Fruit fly (Drosophila melanogaster) whole organism, embryonic: ENCODE data around the gene CG18302.
A peak's percentile ranks its signal among the peaks of the same experiment; 100 is the strongest.

Experiments used
- Awh ChIP-seq: fragments of 200-800 bp; sonication (Bioruptor generic); IDR thresholded peaks from 2 replicates; pipeline ENCODE4, ENCODE4 v1.3.6; 2022; ENCODE audit warnings: missing biosample characterization, missing genetic modification characterization
- BEAF-32 ChIP-seq: fragments of 200-800 bp; sonication (Bioruptor generic); optimal IDR thresholded peaks from 3 replicates; lab custom pipeline; 2017; ENCODE audit warnings: missing biosample characterization, missing genetic modification characterization, mild to moderate bottlenecking, moderate library complexity, missing genetic modification reagents
- C15 ChIP-seq: fragments of 200-800 bp; sonication (Bioruptor generic); IDR thresholded peaks from 3 replicates; pipeline ENCODE4 v1.3.6; 2022; ENCODE audit warnings: missing biosample characterization, missing genetic modification characterization
- CG10462 ChIP-seq: fragments of 200-800 bp; sonication (Bioruptor generic); optimal IDR thresholded peaks from 2 replicates; lab custom pipeline; 2016; ENCODE audit warnings: missing biosample characterization, missing genetic modification characterization
- CG11085 ChIP-seq: fragments of 200-800 bp; sonication (Bioruptor generic); IDR thresholded peaks from 2 replicates; pipeline ENCODE4 v1.3.6; 2022; ENCODE audit warnings: missing biosample characterization, missing genetic modification characterization
- CG11456 ChIP-seq: fragments of 200-800 bp; sonication (Bioruptor generic); IDR thresholded peaks from 3 replicates; pipeline ENCODE4 v1.3.6; 2022; ENCODE audit warnings: missing biosample characterization, missing genetic modification characterization
- CG12104 ChIP-seq: fragments of 200-800 bp; sonication (Bioruptor generic); optimal IDR thresholded peaks from 3 replicates; lab custom pipeline; 2016; ENCODE audit warnings: missing biosample characterization, missing genetic modification characterization
- CG12744 ChIP-seq: fragments of 200-800 bp; sonication (Bioruptor generic); optimal IDR thresholded peaks from 2 replicates; lab custom pipeline; 2016; ENCODE audit warnings: missing biosample characterization, missing genetic modification characterization
- CG12942 ChIP-seq: fragments of 200-800 bp; sonication (Bioruptor generic); optimal IDR thresholded peaks from 3 replicates; lab custom pipeline; 2016; ENCODE audit warnings: missing biosample characterization, missing genetic modification characterization
- CG13296 ChIP-seq: fragments of 200-800 bp; sonication (Bioruptor generic); optimal IDR thresholded peaks from 3 replicates; lab custom pipeline; 2018; ENCODE audit warnings: missing biosample characterization, mild to moderate bottlenecking, missing genetic modification characterization
- CG13775 ChIP-seq: fragments of 200-800 bp; sonication (Bioruptor generic); optimal IDR thresholded peaks from 3 replicates; lab custom pipeline; 2017; ENCODE audit warnings: missing biosample characterization, mild to moderate bottlenecking, missing genetic modification characterization
- CG14441 ChIP-seq: fragments of 200-800 bp; sonication (Bioruptor generic); IDR thresholded peaks from 2 replicates; pipeline ENCODE4 v1.3.6; 2022; ENCODE audit warnings: missing biosample characterization, missing genetic modification characterization
- CG15514 ChIP-seq: fragments of 200-800 bp; sonication (Bioruptor generic); optimal IDR thresholded peaks from 3 replicates; lab custom pipeline; 2017; ENCODE audit warnings: missing biosample characterization, missing genetic modification characterization, mild to moderate bottlenecking, moderate library complexity, missing genetic modification reagents
- CG15601 ChIP-seq: fragments of 200-800 bp; sonication (Bioruptor generic); optimal IDR thresholded peaks from 3 replicates; lab custom pipeline; 2019; ENCODE audit warnings: missing biosample characterization, mild to moderate bottlenecking, missing genetic modification characterization, moderate library complexity
- CG17385 ChIP-seq: fragments of 200-800 bp; sonication (Bioruptor generic); optimal IDR thresholded peaks from 3 replicates; lab custom pipeline; 2018; ENCODE audit warnings: missing biosample characterization, mild to moderate bottlenecking, missing genetic modification characterization
- CG1832 ChIP-seq: fragments of 200-800 bp; sonication (Bioruptor generic); optimal IDR thresholded peaks from 2 replicates; lab custom pipeline; 2017; ENCODE audit warnings: missing biosample characterization, mild to moderate bottlenecking, missing genetic modification characterization, inconsistent platforms
- CG31388 ChIP-seq: fragments of 200-800 bp; sonication (Bioruptor generic); optimal IDR thresholded peaks from 2 replicates; lab custom pipeline; 2016; ENCODE audit warnings: missing biosample characterization, missing genetic modification characterization
- CG33557 ChIP-seq: fragments of 200-800 bp; sonication (Bioruptor generic); optimal IDR thresholded peaks from 2 replicates; lab custom pipeline; 2019; ENCODE audit warnings: missing biosample characterization, mild to moderate bottlenecking, missing genetic modification characterization, moderate library complexity
- CG4424 ChIP-seq: fragments of 200-800 bp; sonication (Bioruptor generic); optimal IDR thresholded peaks from 3 replicates; lab custom pipeline; 2016; ENCODE audit warnings: missing biosample characterization, missing genetic modification characterization
- CG5953 ChIP-seq: fragments of 200-800 bp; sonication (Bioruptor generic); IDR thresholded peaks from 2 replicates; pipeline ENCODE4 v1.3.6; 2022; ENCODE audit warnings: missing biosample characterization, missing genetic modification characterization
- CG6254 ChIP-seq: fragments of 200-800 bp; sonication (Bioruptor generic); optimal IDR thresholded peaks from 3 replicates; lab custom pipeline; 2017; ENCODE audit warnings: mild to moderate bottlenecking, missing biosample characterization, missing genetic modification reagents, missing genetic modification characterization
- Eip74EF ChIP-seq, 2 experiments: fragments of 200-800 bp in 1 of 2; fragments of >200 bp in 1 of 2; sonication (Bioruptor generic) in 1 of 2; optimal IDR thresholded peaks; 2 replicates each; lab custom pipeline; 2017 to 2019; ENCODE audit warnings: missing biosample characterization in 2 of 2, missing genetic modification characterization in 2 of 2, mild to moderate bottlenecking in 1 of 2, moderate library complexity in 1 of 2
- Fer1 ChIP-seq: fragments of 200-800 bp; sonication (Bioruptor generic); optimal IDR thresholded peaks from 2 replicates; lab custom pipeline; 2017; ENCODE audit warnings: missing biosample characterization, mild to moderate bottlenecking, missing genetic modification characterization
- Hmx ChIP-seq: fragments of 200-800 bp; sonication (Bioruptor generic); optimal IDR thresholded peaks from 2 replicates; lab custom pipeline; 2016; ENCODE audit warnings: missing biosample characterization, missing genetic modification characterization
- NC2α ChIP-seq: fragments of 200-800 bp; sonication (Bioruptor generic); optimal IDR thresholded peaks from 2 replicates; lab custom pipeline; 2016; ENCODE audit warnings: missing biosample characterization, missing genetic modification characterization
- Neu2 ChIP-seq: fragments of 200-800 bp; sonication (Bioruptor generic); optimal IDR thresholded peaks from 3 replicates; lab custom pipeline; 2016; ENCODE audit warnings: missing biosample characterization, missing genetic modification characterization, borderline replicate concordance
- Pdp1 ChIP-seq, 2 experiments: fragments of 200-800 bp; sonication (Bioruptor generic); optimal IDR thresholded peaks; 3 replicates each; lab custom pipeline; 2016; ENCODE audit warnings: missing biosample characterization in 2 of 2, missing genetic modification characterization in 2 of 2, mild to moderate bottlenecking in 1 of 2, moderate library complexity in 1 of 2
- Spps ChIP-seq: fragments of 200-800 bp; sonication (Bioruptor generic); optimal IDR thresholded peaks from 2 replicates; lab custom pipeline; 2018; ENCODE audit warnings: missing biosample characterization, mild to moderate bottlenecking, missing genetic modification characterization
- Ssrp ChIP-seq: fragments of 200-800 bp; sonication (Bioruptor generic); optimal IDR thresholded peaks from 2 replicates; lab custom pipeline; 2018; ENCODE audit warnings: missing biosample characterization, mild to moderate bottlenecking, missing genetic modification characterization, moderate library complexity
- Vsx1 ChIP-seq: fragments of 200-800 bp; sonication (Bioruptor generic); optimal IDR thresholded peaks from 2 replicates; lab custom pipeline; 2017; ENCODE audit warnings: missing biosample characterization, mild to moderate bottlenecking, missing genetic modification characterization, missing genetic modification reagents
- ab ChIP-seq: fragments of 200-800 bp; sonication (Bioruptor generic); optimal IDR thresholded peaks from 2 replicates; lab custom pipeline; 2016; ENCODE audit warnings: missing biosample characterization, missing genetic modification characterization
- al ChIP-seq: fragments of 200-800 bp; sonication (Bioruptor generic); IDR thresholded peaks from 2 replicates; pipeline ENCODE4 v1.3.6; 2022; ENCODE audit warnings: missing biosample characterization, missing genetic modification characterization
- bab2 ChIP-seq: fragments of 200-800 bp; sonication (Bioruptor generic); optimal IDR thresholded peaks from 2 replicates; lab custom pipeline; 2016; ENCODE audit warnings: missing biosample characterization, missing genetic modification characterization
- chm ChIP-seq: fragments of 200-800 bp; sonication (Bioruptor generic); IDR thresholded peaks from 2 replicates; pipeline ENCODE4 v1.3.6; 2022; ENCODE audit warnings: missing biosample characterization, missing genetic modification characterization
- fd102C ChIP-seq: fragments of 200-800 bp; sonication (Bioruptor generic); optimal IDR thresholded peaks from 2 replicates; lab custom pipeline; 2018; ENCODE audit warnings: missing biosample characterization, mild to moderate bottlenecking, missing genetic modification characterization, moderate library complexity
- gce ChIP-seq: fragments of 200-800 bp; sonication (Bioruptor generic); IDR thresholded peaks from 3 replicates; pipeline ENCODE4 v1.3.6; 2022; ENCODE audit warnings: missing biosample characterization, missing genetic modification characterization
- gsb-n ChIP-seq: fragments of 200-800 bp; sonication (Bioruptor generic); optimal IDR thresholded peaks from 3 replicates; lab custom pipeline; 2018; ENCODE audit warnings: missing biosample characterization, mild to moderate bottlenecking, missing genetic modification characterization
- lab ChIP-seq: fragments of 200-800 bp; sonication (Bioruptor generic); optimal IDR thresholded peaks from 3 replicates; lab custom pipeline; 2017; ENCODE audit warnings: missing biosample characterization, missing genetic modification characterization, mild to moderate bottlenecking, moderate library complexity, missing genetic modification reagents
- lbe ChIP-seq: fragments of 200-800 bp; sonication (Bioruptor generic); optimal IDR thresholded peaks from 2 replicates; lab custom pipeline; 2016; ENCODE audit warnings: missing biosample characterization, mild to moderate bottlenecking, missing genetic modification characterization
- pho ChIP-seq: fragments of 200-800 bp; sonication (Bioruptor generic); optimal IDR thresholded peaks from 2 replicates; lab custom pipeline; 2016; ENCODE audit warnings: missing biosample characterization, missing genetic modification characterization
- ranshi ChIP-seq: fragments of 200-800 bp; sonication (Bioruptor generic); IDR thresholded peaks from 2 replicates; pipeline ENCODE4 v1.3.6; 2022; ENCODE audit warnings: missing biosample characterization, missing genetic modification characterization
- ro ChIP-seq: fragments of 200-800 bp; sonication (Bioruptor generic); IDR thresholded peaks from 2 replicates; pipeline ENCODE4 v1.3.6; 2022; ENCODE audit warnings: missing biosample characterization, missing genetic modification characterization
- schlank ChIP-seq: fragments of 200-800 bp; sonication (Bioruptor generic); optimal IDR thresholded peaks from 2 replicates; lab custom pipeline; 2018; ENCODE audit warnings: missing biosample characterization, mild to moderate bottlenecking, missing genetic modification characterization
- sens-2 ChIP-seq: fragments of 200-800 bp; sonication (Bioruptor generic); IDR thresholded peaks from 2 replicates; pipeline ENCODE4 v1.3.6; 2022; ENCODE audit warnings: missing biosample characterization, missing genetic modification characterization
- sim ChIP-seq: fragments of 200-800 bp; sonication (Bioruptor generic); IDR thresholded peaks from 2 replicates; pipeline ENCODE4 v1.3.6; 2022; ENCODE audit warnings: missing biosample characterization, missing genetic modification characterization
- stwl ChIP-seq: fragments of 200-800 bp; sonication (Bioruptor generic); optimal IDR thresholded peaks from 3 replicates; lab custom pipeline; 2018; ENCODE audit warnings: missing biosample characterization, mild to moderate bottlenecking, missing genetic modification characterization, moderate library complexity
- tin ChIP-seq: fragments of 200-800 bp; sonication (Bioruptor generic); optimal IDR thresholded peaks from 3 replicates; lab custom pipeline; 2016; ENCODE audit warnings: missing biosample characterization, missing genetic modification characterization
- tna ChIP-seq: fragments of 200-800 bp; sonication (Bioruptor generic); IDR thresholded peaks from 2 replicates; pipeline ENCODE4 v1.3.6; 2022; ENCODE audit warnings: missing biosample characterization, missing genetic modification characterization; ENCODE audit not compliant: partially characterized antibody
- tx ChIP-seq: fragments of 200-800 bp; sonication (Bioruptor generic); optimal IDR thresholded peaks from 2 replicates; lab custom pipeline; 2016; ENCODE audit warnings: missing biosample characterization, missing genetic modification characterization
- wor ChIP-seq: fragments of 200-800 bp; sonication (Bioruptor generic); IDR thresholded peaks from 2 replicates; pipeline ENCODE4 v1.3.6; 2022; ENCODE audit warnings: missing biosample characterization, missing genetic modification characterization
- zfh2 ChIP-seq: fragments of 200-800 bp; sonication (Bioruptor generic); optimal IDR thresholded peaks from 2 replicates; lab custom pipeline; 2016; ENCODE audit warnings: missing biosample characterization, missing genetic modification characterization

CG18302 gene

dm6 chr2L:10552807-10553206 lies 18.7 kb downstream of the CG18302 start (continued):
- no peak for TF ChIP-seq CG5953 (GFP tag; lab: Robert Waterston, UW)
- TF ChIP-seq stwl (tag; lab: Kevin White, UChicago): no peak
- TF ChIP-seq CG10462 (GFP tag; lab: Kevin White, UChicago): no peak
- no peak for TF ChIP-seq CG15514 (GFP tag; lab: Kevin White, UChicago)
- TF ChIP-seq tna: no peak
- TF ChIP-seq lab (GFP tag; lab: Kevin White, UChicago): peak; percentile 79
- TF ChIP-seq Spps (tag; lab: Kevin White, UChicago): peak; percentile 7
- TF ChIP-seq Awh: 0 out of 2 replicates have a peak, but pooled peaks have one; percentile 25
- no peak for TF ChIP-seq BEAF-32
- TF ChIP-seq CG11085: no peak
- TF ChIP-seq CG14441 (GFP tag; lab: Robert Waterston, UW): no peak
- TF ChIP-seq CG15601 (tag; lab: Kevin White, UChicago): peak; percentile 69
- peak; percentile 4 for TF ChIP-seq CG13775 (GFP tag; lab: Kevin White, UChicago)
- TF ChIP-seq tin (GFP tag; lab: Kevin White, UChicago): no peak
- peak; percentile 7 for TF ChIP-seq CG6254 (GFP tag; lab: Kevin White, UChicago)
- TF ChIP-seq gsb-n (tag; lab: Kevin White, UChicago): peak; percentile 56
- no peak for TF ChIP-seq Ssrp (tag; lab: Kevin White, UChicago)
- TF ChIP-seq lbe (GFP tag; lab: Kevin White, UChicago): peak; percentile 4
- peak; percentile 17 for TF ChIP-seq bab2 (GFP tag; lab: Kevin White, UChicago)
- no peak for TF ChIP-seq pho
- TF ChIP-seq CG31388 (GFP tag; lab: Kevin White, UChicago): no peak
- no peak for TF ChIP-seq CG12942 (GFP tag; lab: Kevin White, UChicago)
- no peak for TF ChIP-seq zfh2 (GFP tag; lab: Kevin White, UChicago)
- TF ChIP-seq sim (GFP tag; lab: Robert Waterston, UW): no peak
- no peak for TF ChIP-seq schlank
- no peak for TF ChIP-seq tx (GFP tag; lab: Kevin White, UChicago)
- TF ChIP-seq CG13296 (GFP tag; lab: Kevin White, UChicago): no peak
- no peak for TF ChIP-seq al (GFP tag; lab: Robert Waterston, UW)
- TF ChIP-seq CG33557: peak; percentile 86
- peak; percentile 21 for TF ChIP-seq fd102C (GFP tag; lab: Kevin White, UChicago)
- no peak for TF ChIP-seq Fer1 (GFP tag; lab: Kevin White, UChicago)
- no peak for TF ChIP-seq CG17385
- TF ChIP-seq C15 (GFP tag; lab: Robert Waterston, UW): no peak
- no peak for TF ChIP-seq ab (GFP tag; lab: Kevin White, UChicago)
- no peak for TF ChIP-seq Hmx
- TF ChIP-seq CG4424 (GFP tag; lab: Kevin White, UChicago): no peak
- no peak for TF ChIP-seq CG12744 (GFP tag; lab: Kevin White, UChicago)
- TF ChIP-seq chm (GFP tag; lab: Robert Waterston, UW): peak; percentile 66; the same call in 1 of the 2 replicates
- TF ChIP-seq ro (GFP tag; lab: Robert Waterston, UW): no peak
- TF ChIP-seq CG1832 (GFP tag; lab: Kevin White, UChicago): no peak
- TF ChIP-seq Eip74EF (GFP tag; optimal IDR thresholded peaks at IDR 0.05; lab: Kevin White, UChicago): no peak
- no peak for TF ChIP-seq NC2α (GFP tag; lab: Kevin White, UChicago)
- TF ChIP-seq Neu2 (GFP tag; lab: Kevin White, UChicago): no peak
- TF ChIP-seq sens-2 (GFP tag; lab: Robert Waterston, UW): peak; percentile 54; the same call in 1 of the 2 replicates
- peak in 1 of 2 experiments; percentile 15 for TF ChIP-seq Pdp1 (GFP tag; optimal IDR thresholded peaks at IDR 0.05; lab: Kevin White, UChicago)
- peak; percentile 58 for TF ChIP-seq Vsx1
- TF ChIP-seq CG12104 (GFP tag; lab: Kevin White, UChicago): no peak
- no peak for TF ChIP-seq CG11456 (GFP tag; lab: Robert Waterston, UW)
- no peak for TF ChIP-seq wor (GFP tag; lab: Robert Waterston, UW)
- TF ChIP-seq ranshi (GFP tag; lab: Robert Waterston, UW): peak; percentile 49; the same call in 1 of the 2 replicates
- no peak for TF ChIP-seq gce (GFP tag; lab: Robert Waterston, UW)
